Worm (Caenorhabditis elegans): Measurements from ENCODE around the gene ZK792.4.

Gene ZK792.4

DNA sequence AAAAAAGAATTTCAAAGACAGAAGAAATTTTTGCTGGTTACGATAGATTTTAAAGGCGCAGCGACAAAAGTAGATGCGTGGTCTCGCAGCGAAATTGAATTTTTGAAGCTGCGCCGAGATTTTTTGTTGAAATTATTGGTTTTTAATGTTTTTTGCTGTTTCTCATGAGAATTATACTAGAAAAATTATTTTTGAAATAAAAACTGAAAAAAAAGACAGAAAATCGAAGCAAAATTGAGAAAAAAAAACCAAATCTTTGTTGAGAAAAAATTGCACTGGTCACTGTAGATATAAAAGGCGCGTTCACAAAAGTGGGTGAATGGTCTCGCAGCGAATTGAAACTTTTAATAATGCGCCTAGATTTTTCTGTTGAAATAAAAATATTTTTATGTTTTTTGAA, 13.8 kb upstream of the ZK792.4 start:
- TF ChIP-seq dao-5 (tag; optimal IDR thresholded peaks at IDR 0.05): no peak
- peak; percentile 48 for TF ChIP-seq W03F9.2 (tag; optimal IDR thresholded peaks at IDR 0.05)

DNA sequence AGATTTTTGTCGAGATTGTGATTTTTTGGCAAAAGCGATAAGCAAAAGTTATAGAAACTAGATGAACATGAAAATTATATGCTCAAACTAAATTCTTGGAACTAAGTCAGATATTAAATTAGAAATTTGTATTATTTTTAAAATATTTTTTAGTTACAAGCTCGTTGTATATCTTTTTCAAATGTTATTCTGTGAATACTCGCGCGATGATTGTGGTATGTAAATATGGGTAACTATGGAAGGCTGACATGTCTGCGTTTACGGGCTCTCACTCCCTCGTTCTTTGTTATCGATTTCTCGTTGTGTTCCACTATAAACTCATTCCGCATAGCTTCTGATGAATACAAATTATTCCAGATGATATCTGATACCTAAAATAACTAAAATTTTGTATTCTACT, 12.3 kb upstream of the ZK792.4 start, which contains the start of gene ZK792.7:
ZK792.7 (plus strand) TSS at position 301 of the 400 bp plus-strand sequence.
- TF ChIP-seq dao-5 (tag; optimal IDR thresholded peaks at IDR 0.05): no peak

DNA sequence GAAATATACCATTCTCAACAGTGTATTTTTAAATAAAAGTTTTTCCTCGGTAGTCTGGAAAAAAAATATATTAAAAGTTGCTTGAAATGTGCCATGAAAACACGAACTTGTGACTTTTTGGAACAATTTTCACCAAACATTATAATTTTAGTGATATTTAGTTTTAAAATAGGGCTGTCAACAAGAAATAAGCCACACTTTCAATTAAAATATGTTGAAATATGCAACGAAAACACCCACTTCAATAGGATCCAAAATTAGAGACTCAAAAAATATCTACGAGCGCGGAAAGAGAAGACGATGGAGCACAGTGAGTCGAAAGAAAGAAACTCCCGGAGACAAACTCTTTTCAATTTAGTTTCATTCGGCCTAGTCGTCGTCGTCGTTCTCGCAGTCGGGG, 11.7 kb upstream of the ZK792.4 start, which contains the start of gene ZK792.12:
ZK792.12 (plus strand) TSS at position 301 of the 400 bp plus-strand sequence.
- TF ChIP-seq him-1 (tag; optimal IDR thresholded peaks at IDR 0.05) (no peak), W03F9.2 (tag; optimal IDR thresholded peaks at IDR 0.05) (no peak), dao-5 (tag; optimal IDR thresholded peaks at IDR 0.05) (no peak)

DNA sequence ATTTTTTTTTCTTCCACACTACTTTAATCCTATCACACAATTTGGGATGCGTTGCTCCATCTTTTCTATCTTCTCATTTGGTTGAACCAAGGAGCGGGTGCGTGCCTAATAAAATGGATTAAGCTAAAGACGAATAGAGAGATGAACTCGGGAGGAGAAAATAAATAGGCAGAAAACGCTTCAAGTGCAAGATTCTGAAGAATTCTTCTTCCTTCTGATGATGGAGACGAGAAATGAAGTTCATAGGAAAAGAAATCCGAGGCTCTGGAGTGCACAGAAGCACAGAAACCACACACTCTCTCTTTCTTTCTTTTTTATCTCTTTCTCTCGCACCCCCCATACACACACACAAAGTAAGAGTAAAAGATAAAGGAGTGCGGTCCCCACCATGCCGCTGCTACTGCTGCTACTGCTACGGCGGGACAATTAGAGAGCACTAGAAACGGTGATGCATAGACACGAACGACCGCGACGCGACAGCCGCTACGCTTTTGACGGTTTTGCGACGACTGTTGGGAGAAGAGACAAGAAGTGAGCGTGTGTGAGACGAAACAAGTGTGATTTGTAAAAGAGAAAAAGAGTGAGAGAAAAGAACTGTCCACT, 10.4 kb upstream of the ZK792.4 start:
- TF ChIP-seq dao-5 (tag; optimal IDR thresholded peaks at IDR 0.05) (peak; percentile 55), him-1 (tag; optimal IDR thresholded peaks at IDR 0.05) (peak; percentile 52), W03F9.2 (tag; optimal IDR thresholded peaks at IDR 0.05) (peak; percentile 38)

DNA sequence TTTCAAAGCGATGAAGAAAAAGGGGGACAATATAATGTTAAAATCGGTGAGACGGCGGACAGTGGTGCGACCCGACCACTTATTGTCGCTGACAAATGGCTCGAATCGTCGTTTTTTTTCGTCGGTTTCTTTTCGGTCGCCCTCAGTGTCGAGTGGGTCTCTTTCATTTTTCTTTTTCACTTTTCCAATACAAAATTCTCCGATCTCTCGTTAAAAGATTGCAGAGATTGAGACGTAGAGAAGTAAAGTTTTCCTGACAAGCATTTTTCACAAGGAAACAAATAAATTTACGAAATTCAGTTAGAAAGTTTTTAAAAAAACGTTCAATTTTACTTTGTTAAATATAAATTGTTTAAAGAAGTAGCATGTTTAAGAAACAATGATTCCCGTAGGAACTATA, 9.7 kb upstream of the ZK792.4 start:
- no peak for TF ChIP-seq dao-5 (tag; optimal IDR thresholded peaks at IDR 0.05)
- TF ChIP-seq him-1 (tag; optimal IDR thresholded peaks at IDR 0.05): no peak
- TF ChIP-seq W03F9.2 (tag; optimal IDR thresholded peaks at IDR 0.05): no peak

DNA sequence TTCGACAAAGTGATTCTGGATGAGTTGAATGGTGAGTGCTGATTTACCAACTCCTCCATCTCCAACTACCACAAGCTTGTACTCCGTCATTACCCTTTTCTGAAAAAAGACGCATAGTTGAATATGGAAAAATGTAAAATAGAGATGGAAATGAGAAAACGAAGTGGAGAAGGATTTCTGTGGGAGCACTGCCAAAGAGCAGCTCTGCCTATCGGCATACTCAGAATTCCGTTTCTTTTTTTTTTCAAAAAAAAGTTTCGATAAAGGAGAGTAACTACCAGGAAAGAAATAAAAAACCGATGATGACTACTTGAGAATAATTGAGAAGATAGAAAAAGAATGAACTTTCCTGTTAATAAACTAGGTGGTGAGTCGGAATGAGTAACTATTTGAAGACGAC, 9.2 kb upstream of the ZK792.4 start, which contains the start of gene let-60:
let-60 (minus strand) TSS at position 101 of the 400 bp plus-strand sequence.
- no peak for TF ChIP-seq W03F9.2 (tag; optimal IDR thresholded peaks at IDR 0.05)
- no peak for TF ChIP-seq him-1 (tag; optimal IDR thresholded peaks at IDR 0.05)
- TF ChIP-seq dao-5 (tag; optimal IDR thresholded peaks at IDR 0.05): no peak

DNA sequence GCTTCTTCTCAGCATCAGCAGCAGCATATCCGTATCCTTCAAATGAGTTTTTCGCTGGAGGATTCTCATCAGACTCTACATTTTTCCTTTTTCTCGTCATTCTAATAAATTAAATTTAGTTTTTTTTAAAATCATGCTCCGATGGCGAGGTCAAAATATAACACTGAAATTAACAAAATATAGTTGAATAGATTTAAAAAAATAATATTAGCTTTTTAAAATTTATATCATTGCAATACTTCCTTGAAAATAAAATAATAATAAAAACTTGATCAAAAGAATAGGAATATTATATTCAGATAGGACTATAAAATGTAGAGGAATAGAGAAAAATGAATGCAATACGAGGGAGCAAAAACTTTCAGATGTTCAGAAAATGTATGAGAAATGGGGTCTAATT, 6.2 kb upstream of the ZK792.4 start, which contains the start of gene ZK792.5:
ZK792.5 (minus strand) TSS at position 101 of the 400 bp plus-strand sequence.
- TF ChIP-seq him-1 (tag; optimal IDR thresholded peaks at IDR 0.05) (no peak), W03F9.2 (tag; optimal IDR thresholded peaks at IDR 0.05) (no peak), dao-5 (tag; optimal IDR thresholded peaks at IDR 0.05) (no peak)

DNA sequence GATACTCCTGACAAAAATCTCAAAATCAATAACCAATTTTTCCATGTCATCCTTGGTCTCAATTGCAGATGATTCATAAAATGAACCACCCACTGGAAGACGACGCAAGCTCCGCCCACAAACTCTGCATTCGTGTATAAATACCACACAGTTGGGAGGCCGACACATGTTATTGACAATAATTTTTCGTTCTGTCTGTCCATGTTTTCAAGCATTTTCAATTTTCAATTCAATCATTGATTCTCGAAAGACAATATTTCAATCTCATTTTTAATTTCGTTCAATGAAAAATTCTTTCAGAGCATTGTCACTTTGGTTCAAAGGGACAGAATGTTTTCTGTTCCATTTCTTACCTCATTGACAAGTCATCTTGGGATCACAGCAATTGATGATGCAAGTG, 5.8 kb downstream of the ZK792.4 start, which contains the start of gene inx-9:
inx-9 (plus strand) TSS at position 301 of the 400 bp plus-strand sequence.
- TF ChIP-seq dao-5 (tag; optimal IDR thresholded peaks at IDR 0.05) (no peak), him-1 (tag; optimal IDR thresholded peaks at IDR 0.05) (no peak), W03F9.2 (tag; optimal IDR thresholded peaks at IDR 0.05) (no peak)

DNA sequence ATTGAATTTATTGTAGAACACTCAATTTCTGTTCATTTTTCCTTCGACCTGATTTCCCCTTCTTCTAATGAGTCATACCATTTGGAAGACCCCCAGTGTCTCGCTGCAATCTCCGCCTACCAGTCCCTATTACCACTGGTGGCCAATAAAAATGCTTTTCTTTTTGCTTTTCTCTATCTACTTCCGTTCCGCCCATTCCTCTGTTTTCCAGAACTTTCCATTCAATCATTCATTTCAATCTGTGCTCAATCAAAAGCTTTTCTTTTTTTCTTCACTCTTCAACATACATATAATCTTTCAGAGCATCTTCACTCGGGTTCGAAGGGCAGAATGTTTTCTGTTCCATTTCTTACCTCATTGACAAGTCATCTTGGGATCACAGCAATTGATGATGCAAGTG, 8.3 kb downstream of the ZK792.4 start, which contains the start of gene inx-8:
inx-8 (plus strand) TSS at position 301 of the 400 bp plus-strand sequence.
- no peak for TF ChIP-seq dao-5 (tag; optimal IDR thresholded peaks at IDR 0.05)
- no peak for TF ChIP-seq him-1 (tag; optimal IDR thresholded peaks at IDR 0.05)
- TF ChIP-seq W03F9.2 (tag; optimal IDR thresholded peaks at IDR 0.05): no peak

DNA sequence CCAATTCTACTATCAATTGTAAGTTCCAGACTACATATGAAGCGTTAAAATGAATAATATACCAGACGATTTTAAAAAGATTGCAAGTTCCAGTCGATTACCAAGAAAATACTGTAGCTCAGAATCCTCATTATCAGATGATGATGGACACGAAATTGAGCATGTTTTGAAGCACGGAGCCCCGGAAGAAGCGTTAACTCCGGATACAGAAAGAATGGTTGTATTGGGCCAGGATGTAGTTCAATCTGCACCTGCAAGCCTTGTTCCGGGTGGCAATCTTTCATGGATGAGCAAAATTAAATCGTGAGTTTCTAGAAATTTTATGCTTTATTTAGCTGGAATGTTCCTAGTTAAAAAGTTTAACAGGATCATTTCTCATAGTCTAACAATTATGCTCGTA, 13.8 kb downstream of the ZK792.4 start, which contains the start of gene atg-4.2:
atg-4.2 (plus strand) TSS at position 24 of the 400 bp plus-strand sequence.
- TF ChIP-seq dao-5 (tag; optimal IDR thresholded peaks at IDR 0.05): no peak
- TF ChIP-seq W03F9.2 (tag; optimal IDR thresholded peaks at IDR 0.05): no peak
- TF ChIP-seq him-1 (tag; optimal IDR thresholded peaks at IDR 0.05): no peak

DNA sequence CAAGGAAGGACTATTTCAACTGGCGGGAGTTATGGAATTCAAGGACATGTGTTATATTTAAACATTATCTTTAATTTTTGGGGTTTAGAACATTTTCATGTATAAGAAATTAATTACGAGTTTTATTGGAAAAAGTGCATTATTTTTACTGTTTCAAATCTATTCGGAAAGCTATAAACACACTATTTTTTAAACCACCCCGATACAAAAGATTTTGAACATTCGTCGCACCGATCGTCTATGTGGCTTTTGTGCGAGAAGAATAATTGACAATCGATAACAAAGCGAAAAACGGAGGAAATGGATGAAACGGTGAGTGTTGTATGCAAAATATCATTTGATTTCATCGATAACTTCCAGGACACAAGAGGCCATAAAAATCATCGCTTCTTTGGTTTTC, 16.8 kb downstream of the ZK792.4 start, which contains the start of gene ZK809.9:
ZK809.9 (plus strand) TSS at position 301 of the 400 bp plus-strand sequence.
- TF ChIP-seq him-1 (tag; optimal IDR thresholded peaks at IDR 0.05) (no peak), dao-5 (tag; optimal IDR thresholded peaks at IDR 0.05) (no peak), W03F9.2 (tag; optimal IDR thresholded peaks at IDR 0.05) (no peak)

DNA sequence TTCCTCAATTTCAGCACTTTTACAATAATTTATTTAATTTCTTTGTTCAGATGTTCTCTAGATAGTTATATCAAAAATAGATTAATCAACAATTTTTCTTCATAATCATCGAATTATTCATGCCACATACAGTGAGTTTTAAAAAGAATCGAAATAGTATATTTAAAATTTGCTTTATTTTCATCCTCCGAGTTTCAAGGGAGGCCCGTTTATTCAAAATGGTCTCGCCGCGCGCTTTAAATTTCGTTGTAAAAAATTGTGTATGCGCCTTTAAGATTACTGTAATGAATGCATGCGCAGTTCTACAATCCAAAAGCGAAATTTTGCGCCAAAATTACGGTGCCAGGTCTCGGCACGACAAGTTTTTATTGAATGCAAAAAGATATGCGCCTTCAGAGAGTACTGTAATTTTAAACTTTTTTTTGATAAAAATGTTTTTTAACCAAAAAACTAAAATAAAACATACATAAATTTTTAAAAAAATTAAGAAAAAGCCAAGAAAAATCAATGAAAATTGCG, 22.0 kb downstream of the ZK792.4 start, which contains the start of gene ZK792.1:
ZK792.1 (plus strand) TSS at position 51 of the 519 bp plus-strand sequence.
- TF ChIP-seq him-1 (tag; optimal IDR thresholded peaks at IDR 0.05) (no peak), W03F9.2 (tag; optimal IDR thresholded peaks at IDR 0.05) (no peak), dao-5 (tag; optimal IDR thresholded peaks at IDR 0.05) (no peak)

DNA sequence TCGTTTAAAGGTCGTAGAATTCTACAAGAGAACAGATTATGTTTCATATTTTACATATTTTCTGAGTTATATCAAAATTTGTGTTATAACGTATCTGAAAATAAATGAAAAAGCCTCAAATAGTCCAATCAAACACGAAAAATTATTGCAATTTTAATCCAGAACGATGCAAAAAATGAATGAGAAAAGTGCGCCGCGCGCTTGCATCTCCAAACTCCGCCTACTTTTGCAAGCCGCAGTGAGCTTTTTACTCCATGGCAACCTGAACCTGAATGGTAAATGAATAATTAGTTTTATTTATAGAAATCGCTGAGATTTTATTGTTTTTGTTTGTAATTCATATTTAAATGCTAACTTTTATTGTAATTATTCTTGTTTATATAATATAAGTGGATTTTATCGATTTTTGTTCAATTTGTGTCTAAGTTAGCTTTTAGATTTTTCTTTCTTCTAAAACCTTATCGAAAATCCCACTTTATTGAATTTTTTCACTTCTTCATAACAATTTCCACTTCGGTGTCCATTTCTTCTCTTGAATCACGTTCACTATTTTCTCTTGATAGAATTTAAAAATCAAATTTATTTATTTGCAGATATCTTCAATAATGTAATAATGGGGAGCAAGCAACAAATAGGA, 25.5 kb downstream of the ZK792.4 start, which contains the start of gene ZK809.5:
ZK809.5 (plus strand) TSS at position 587 of the 637 bp plus-strand sequence.
- no peak for TF ChIP-seq him-1 (tag; optimal IDR thresholded peaks at IDR 0.05)
- no peak for TF ChIP-seq dao-5 (tag; optimal IDR thresholded peaks at IDR 0.05)
- no peak for TF ChIP-seq W03F9.2 (tag; optimal IDR thresholded peaks at IDR 0.05)

DNA sequence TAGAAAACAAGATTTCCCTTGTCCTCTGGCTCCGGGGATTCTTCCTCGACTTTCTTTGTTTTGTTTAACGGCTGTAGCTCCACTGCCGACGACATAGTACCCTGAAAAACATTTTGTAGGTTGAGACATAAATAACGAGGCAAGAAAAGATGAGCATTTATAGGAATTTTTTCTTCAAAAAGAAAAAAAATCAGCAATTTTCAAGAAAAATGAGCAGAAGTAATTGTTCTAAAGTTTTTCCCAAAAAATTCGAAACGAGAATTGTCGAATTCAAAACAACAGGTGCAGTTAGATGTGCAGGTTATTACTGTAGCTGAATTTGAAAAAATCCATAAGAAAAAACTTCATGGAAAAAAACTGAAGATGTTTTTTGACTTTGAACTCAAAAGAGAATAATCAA, 26.4 kb downstream of the ZK792.4 start, which contains the start of gene ent-1:
ent-1 (minus strand) TSS at position 101 of the 400 bp plus-strand sequence.
- TF ChIP-seq W03F9.2 (tag; optimal IDR thresholded peaks at IDR 0.05) (no peak), dao-5 (tag; optimal IDR thresholded peaks at IDR 0.05) (no peak), him-1 (tag; optimal IDR thresholded peaks at IDR 0.05) (no peak)
